Worm (Caenorhabditis elegans): ENCODE data around the gene ptc-3.

ce11 chrII:2861385-2862099 lies 9.1 kb upstream of the ptc-3 start:
- no peak for TF ChIP-seq ztf-28 (GFP tag; IDR thresholded peaks at IDR 0.05)
- no peak for TF ChIP-seq cebp-2 (GFP tag; IDR thresholded peaks at IDR 0.05)
- peak; percentile 83 for TF ChIP-seq B0261.1 (tag; optimal IDR thresholded peaks at IDR 0.05)
- no peak for TF ChIP-seq ztf-26 (tag; optimal IDR thresholded peaks at IDR 0.05)
- peak; percentile 11 for TF ChIP-seq nhr-80 (tag; optimal IDR thresholded peaks at IDR 0.05)
- TF ChIP-seq egl-44 (GFP tag; IDR thresholded peaks at IDR 0.05), result peak; percentile 83; the same call in 1 of the 2 replicates
- TF ChIP-seq madf-8 (GFP tag; conservative IDR thresholded peaks at IDR 0.05), result no peak
- no peak for TF ChIP-seq ceh-40 (GFP tag; IDR thresholded peaks at IDR 0.05)
- TF ChIP-seq ceh-27 (GFP tag; optimal IDR thresholded peaks at IDR 0.05), result no peak
- TF ChIP-seq sptf-2 (GFP tag; optimal IDR thresholded peaks at IDR 0.05), result no peak
- peak; percentile 63 for TF ChIP-seq rpc-1 (optimal IDR thresholded peaks at IDR 0.05)
- TF ChIP-seq rpc-1 (tag; optimal IDR thresholded peaks at IDR 0.05), result peak; percentile 78
- no peak for TF ChIP-seq unc-130 (GFP tag; optimal IDR thresholded peaks at IDR 0.05)
- TF ChIP-seq F52B5.7 (tag; optimal IDR thresholded peaks at IDR 0.05), result peak; percentile 48
